Worm (Caenorhabditis elegans): ENCODE measurements around the gene irld-34.

The irld-34 gene

DNA sequence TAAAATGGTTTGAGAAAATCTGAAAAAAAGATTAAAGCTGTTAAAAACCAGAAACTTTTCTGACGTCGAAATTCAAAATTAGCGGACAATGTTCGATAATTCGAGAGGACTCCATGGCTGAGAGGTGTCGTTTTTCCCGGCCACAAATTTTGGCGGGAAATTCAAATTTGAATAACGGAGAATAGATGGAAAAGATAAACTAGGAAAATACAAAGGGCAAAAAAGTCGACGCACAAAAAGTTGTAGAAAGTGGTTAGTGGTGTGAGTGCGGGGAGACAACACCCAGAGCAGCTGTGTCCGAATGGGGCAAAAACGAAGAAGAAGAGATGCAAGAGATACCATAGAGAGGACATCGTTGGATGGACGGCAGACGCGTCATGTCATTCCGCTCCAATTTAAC, 36.2 kb downstream of the irld-34 start, which contains the start of gene cls-3 (continued):
- TF ChIP-seq nhr-237 (tag; optimal IDR thresholded peaks at IDR 0.05) (no peak), ceh-88 (GFP tag; IDR thresholded peaks at IDR 0.05) (no peak), nhr-28 (tag; optimal IDR thresholded peaks at IDR 0.05) (no peak)

ce11 chrIII:9199605-9200004, 44.7 kb downstream of the irld-34 start, which contains the start of gene ZC84.6:
Gene ZC84.6 (minus strand): TSS chrIII:9199705.
- no peak for TF ChIP-seq nhr-19 (GFP tag; conservative IDR thresholded peaks at IDR 0.05)
- no peak for TF ChIP-seq fos-1 (tag; optimal IDR thresholded peaks at IDR 0.05)

DNA sequence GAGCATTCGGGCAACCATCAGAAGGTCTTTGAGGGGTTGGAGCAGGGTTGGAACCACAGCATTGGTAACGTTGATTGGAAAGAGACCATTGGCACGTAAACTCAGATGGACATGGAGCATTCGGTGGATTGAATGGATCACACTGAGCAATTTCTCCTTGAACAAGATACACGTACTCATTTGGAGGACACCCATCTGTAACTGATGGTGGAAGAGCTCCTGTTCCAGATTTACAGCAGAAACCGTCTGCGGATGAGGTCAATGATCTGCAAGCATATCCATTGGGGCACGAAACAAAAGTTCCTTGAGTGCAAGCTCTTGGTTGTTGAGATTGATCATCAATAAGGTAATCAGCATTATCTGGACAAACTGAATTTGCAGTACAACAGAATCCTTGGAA, 47.1 kb downstream of the irld-34 start:
- TF ChIP-seq ceh-88 (GFP tag; IDR thresholded peaks at IDR 0.05) (no peak), egl-13 (tag; optimal IDR thresholded peaks at IDR 0.05) (no peak), hpl-2 (GFP tag; optimal IDR thresholded peaks at IDR 0.05) (no peak), zag-1 (tag; optimal IDR thresholded peaks at IDR 0.05) (no peak), rnt-1 (tag; optimal IDR thresholded peaks at IDR 0.05) (no peak), lin-15B (tag; optimal IDR thresholded peaks at IDR 0.05) (no peak), pag-3 (tag; optimal IDR thresholded peaks at IDR 0.05; ENCODE audit: borderline replicate concordance, insufficient read depth) (no peak), fkh-8 (tag; optimal IDR thresholded peaks at IDR 0.05) (no peak), elt-3 (tag; optimal IDR thresholded peaks at IDR 0.05) (no peak), dpl-1 (GFP tag; optimal IDR thresholded peaks at IDR 0.05) (no peak), unc-86 (tag; optimal IDR thresholded peaks at IDR 0.05) (no peak), nhr-76 (tag; optimal IDR thresholded peaks at IDR 0.05) (no peak)

DNA sequence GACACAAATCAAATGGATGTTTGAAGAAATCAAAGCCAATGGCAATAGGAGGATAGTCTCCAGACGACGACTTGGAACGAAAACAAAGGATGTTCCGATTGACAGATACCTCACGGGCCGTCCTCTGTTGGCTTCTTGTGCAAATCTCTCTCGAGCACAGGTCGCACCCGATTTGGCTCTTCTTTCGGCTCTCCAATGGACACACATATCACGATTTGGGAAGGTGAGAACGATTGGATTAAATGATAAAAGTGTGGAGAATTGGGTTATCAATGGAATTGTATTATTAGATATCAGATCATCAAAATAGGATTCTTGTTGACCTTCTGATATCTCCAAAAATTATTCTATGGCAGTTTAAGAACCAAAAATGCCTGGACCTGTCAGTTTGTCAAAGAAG, 51.3 kb downstream of the irld-34 start, which contains the start of gene ZC84.1:
Gene ZC84.1 (minus strand): TSS at position 101 of the 400 bp plus-strand sequence.
- no peak for TF ChIP-seq isw-1 (GFP tag; IDR thresholded peaks at IDR 0.05)
- TF ChIP-seq fkh-10 (GFP tag; optimal IDR thresholded peaks at IDR 0.05) = no peak
- no peak for TF ChIP-seq ceh-82 (tag; optimal IDR thresholded peaks at IDR 0.05)
- TF ChIP-seq mdl-1 (tag; optimal IDR thresholded peaks at IDR 0.05) = no peak
- TF ChIP-seq lin-14 (GFP tag; optimal IDR thresholded peaks at IDR 0.05) = no peak
- no peak for TF ChIP-seq snu-23 (GFP tag; optimal IDR thresholded peaks at IDR 0.05)
- no peak for TF ChIP-seq nhr-71 (tag; optimal IDR thresholded peaks at IDR 0.05)
- no peak for TF ChIP-seq efl-1 (optimal IDR thresholded peaks at IDR 0.05)
- TF ChIP-seq efl-1 (GFP tag; optimal IDR thresholded peaks at IDR 0.05 in 1 of 2) = no peak
- no peak for TF ChIP-seq pag-3 (tag; optimal IDR thresholded peaks at IDR 0.05; ENCODE audit: borderline replicate concordance, insufficient read depth)
- no peak for TF ChIP-seq lin-35 (GFP tag; optimal IDR thresholded peaks at IDR 0.05)
- no peak for TF ChIP-seq mep-1 (tag; optimal IDR thresholded peaks at IDR 0.05)
- no peak for TF ChIP-seq nhr-90 (tag; optimal IDR thresholded peaks at IDR 0.05; ENCODE audit: poor library complexity)
- no peak for TF ChIP-seq unc-86 (tag; optimal IDR thresholded peaks at IDR 0.05)
- no peak for TF ChIP-seq hlh-17 (GFP tag; optimal IDR thresholded peaks at IDR 0.05; ENCODE audit: borderline replicate concordance)
- TF ChIP-seq blmp-1 (tag; optimal IDR thresholded peaks at IDR 0.05) = no peak
- no peak for TF ChIP-seq elt-2 (tag; optimal IDR thresholded peaks at IDR 0.05)
- no peak for TF ChIP-seq C16A3.4 (tag; optimal IDR thresholded peaks at IDR 0.05)
- no peak for TF ChIP-seq nhr-84 (tag; optimal IDR thresholded peaks at IDR 0.05)
- TF ChIP-seq ama-1 (optimal IDR thresholded peaks at IDR 0.05) = no peak
- no peak for TF ChIP-seq egl-13 (tag; optimal IDR thresholded peaks at IDR 0.05)
